Fruit fly (Drosophila melanogaster) whole organism, adult: ENCODE results near the gene CG11370.
A peak's percentile ranks its signal among the peaks of the same experiment; 100 is the strongest.

Source experiments
- CG11617 ChIP-seq: fragments of 200-800 bp; sonication (Bioruptor generic); optimal IDR thresholded peaks from 2 replicates; lab custom pipeline; 2017; ENCODE audit warnings: mild to moderate bottlenecking, missing biosample characterization, missing genetic modification reagents, missing genetic modification characterization
- CG12768 ChIP-seq: fragments of 200-800 bp; sonication (Bioruptor generic); optimal IDR thresholded peaks from 2 replicates; lab custom pipeline; 2017; ENCODE audit warnings: missing biosample characterization, missing genetic modification characterization, mild to moderate bottlenecking, moderate library complexity, missing genetic modification reagents
- CG14711 ChIP-seq: fragments of 200-800 bp; sonication (Bioruptor generic); optimal IDR thresholded peaks from 2 replicates; lab custom pipeline; 2018; ENCODE audit warnings: missing biosample characterization, mild to moderate bottlenecking, missing genetic modification characterization, moderate library complexity
- CG1620 ChIP-seq: fragments of 200-800 bp; sonication (Bioruptor generic); optimal IDR thresholded peaks from 2 replicates; lab custom pipeline; 2016; ENCODE audit warnings: missing biosample characterization, missing genetic modification characterization
- CG33017 ChIP-seq: fragments of 200-800 bp; sonication (Bioruptor generic); optimal IDR thresholded peaks from 2 replicates; lab custom pipeline; 2018; ENCODE audit warnings: missing biosample characterization, mild to moderate bottlenecking, missing genetic modification characterization, moderate library complexity
- CG5204 ChIP-seq: fragments of 200-800 bp; sonication (Bioruptor generic); optimal IDR thresholded peaks from 2 replicates; lab custom pipeline; 2016; ENCODE audit warnings: missing biosample characterization, missing genetic modification characterization
- CG7045 ChIP-seq: fragments of 200-800 bp; sonication (Bioruptor generic); optimal IDR thresholded peaks from 2 replicates; lab custom pipeline; 2017; ENCODE audit warnings: missing biosample characterization, mild to moderate bottlenecking, missing genetic modification characterization
- CG7101 ChIP-seq: fragments of 200-800 bp; sonication (Bioruptor generic); optimal IDR thresholded peaks from 2 replicates; lab custom pipeline; 2018; ENCODE audit warnings: missing biosample characterization, mild to moderate bottlenecking, missing genetic modification characterization, moderate library complexity
- Clk ChIP-seq: fragments of 200-800 bp; sonication (Bioruptor generic); optimal IDR thresholded peaks from 2 replicates; lab custom pipeline; 2017; ENCODE audit warnings: missing biosample characterization, missing genetic modification characterization
- Crg-1 ChIP-seq: fragments of 200-800 bp; sonication (Bioruptor generic); optimal IDR thresholded peaks from 2 replicates; lab custom pipeline; 2016; ENCODE audit warnings: missing biosample characterization, missing genetic modification characterization
- Hr96 ChIP-seq: fragments of 200-800 bp; sonication (Bioruptor generic); optimal IDR thresholded peaks from 2 replicates; lab custom pipeline; 2016; ENCODE audit warnings: missing biosample characterization, missing genetic modification characterization
- Mnt ChIP-seq: fragments of 200-800 bp; sonication (Bioruptor generic); optimal IDR thresholded peaks from 2 replicates; lab custom pipeline; 2016; ENCODE audit warnings: missing biosample characterization, mild to moderate bottlenecking, missing genetic modification characterization
- bab1 ChIP-seq: fragments of 200-800 bp; sonication (Bioruptor generic); optimal IDR thresholded peaks from 3 replicates; lab custom pipeline; 2019; ENCODE audit warnings: missing biosample characterization, mild to moderate bottlenecking, missing genetic modification characterization, moderate library complexity
- cic ChIP-seq: fragments of 200-800 bp; sonication (Bioruptor generic); optimal IDR thresholded peaks from 2 replicates; lab custom pipeline; 2017; ENCODE audit warnings: missing biosample characterization, mild to moderate bottlenecking, missing genetic modification characterization, moderate library complexity
- cnc ChIP-seq, 2 experiments: fragments of >200 bp; optimal IDR thresholded peaks; 2 replicates each; lab custom pipeline; 2017
- kay ChIP-seq: fragments of 200-800 bp; sonication (Bioruptor generic); peaks from one replicate; lab custom pipeline; 2016; ENCODE audit warnings: missing biosample characterization, missing genetic modification characterization, borderline replicate concordance
- ovo ChIP-seq: fragments of 200-800 bp; sonication (Bioruptor generic); optimal IDR thresholded peaks from 2 replicates; lab custom pipeline; 2016; ENCODE audit warnings: missing biosample characterization, missing genetic modification characterization
- pad ChIP-seq: fragments of 200-800 bp; sonication (Bioruptor generic); optimal IDR thresholded peaks from 3 replicates; lab custom pipeline; 2017; ENCODE audit warnings: missing biosample characterization, missing genetic modification characterization, mild to moderate bottlenecking, moderate library complexity, missing genetic modification reagents
- tj ChIP-seq: fragments of 200-800 bp; sonication (Bioruptor generic); optimal IDR thresholded peaks from 3 replicates; lab custom pipeline; 2017; ENCODE audit warnings: missing biosample characterization, mild to moderate bottlenecking, missing genetic modification characterization, moderate library complexity
- toe ChIP-seq: fragments of 200-800 bp; sonication (Bioruptor generic); optimal IDR thresholded peaks from 2 replicates; lab custom pipeline; 2016; ENCODE audit warnings: missing biosample characterization, missing genetic modification characterization

CG11370 gene

DNA sequence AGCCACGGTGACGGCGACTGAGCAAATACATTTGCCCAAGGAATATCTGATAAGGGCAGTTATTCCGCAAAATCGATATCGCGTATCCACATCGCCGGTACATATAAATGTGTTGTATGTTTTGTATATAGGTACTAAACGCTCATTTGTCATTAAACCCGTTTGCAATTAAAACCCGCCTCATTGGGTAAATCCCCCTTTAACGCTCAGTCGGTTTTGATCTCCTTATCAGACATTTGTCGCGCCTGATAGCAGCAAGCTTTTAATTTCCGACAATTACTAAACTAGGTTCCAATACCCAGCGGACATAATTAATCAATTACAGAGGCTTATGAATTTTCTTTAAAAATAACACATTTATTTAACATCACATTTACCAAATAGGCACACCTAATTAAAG is 19.4 kb downstream of the CG11370 start:
- TF ChIP-seq toe (GFP tag; lab: Kevin White, UChicago) (no peak), CG14711 (tag; lab: Kevin White, UChicago) (no peak), pad (GFP tag; lab: Kevin White, UChicago) (no peak), CG5204 (GFP tag; lab: Kevin White, UChicago) (no peak)

- TF ChIP-seq CG7101 (tag; lab: Kevin White, UChicago), result no peak
- no peak for TF ChIP-seq Mnt (GFP tag; lab: Kevin White, UChicago)
- no peak for TF ChIP-seq CG11617
- peak; percentile 54 for TF ChIP-seq kay (GFP tag; lab: Kevin White, UChicago)
- TF ChIP-seq toe (GFP tag; lab: Kevin White, UChicago), result no peak
Observed at dm6 chr3L:22733607-22734006, 21.7 kb downstream of the CG11370 start.

- no peak for TF ChIP-seq CG33017 (tag; lab: Kevin White, UChicago)
- TF ChIP-seq cnc (optimal IDR thresholded peaks at IDR 0.05; lab: Kevin White, UChicago), result no peak
- TF ChIP-seq cic (GFP tag; lab: Kevin White, UChicago), result peak; percentile 10
- no peak for TF ChIP-seq CG7045 (GFP tag; lab: Kevin White, UChicago)
- peak; percentile 3 for TF ChIP-seq Hr96
- TF ChIP-seq Clk, result no peak
- no peak for TF ChIP-seq toe (GFP tag; lab: Kevin White, UChicago)
- TF ChIP-seq ovo (GFP tag; lab: Kevin White, UChicago), result peak; percentile 30
- TF ChIP-seq CG12768 (GFP tag; lab: Kevin White, UChicago), result peak; percentile 1
- TF ChIP-seq CG7101 (tag; lab: Kevin White, UChicago), result no peak
- no peak for TF ChIP-seq CG5204 (GFP tag; lab: Kevin White, UChicago)
- TF ChIP-seq CG1620 (GFP tag; lab: Kevin White, UChicago), result no peak
- peak; percentile 26 for TF ChIP-seq kay (GFP tag; lab: Kevin White, UChicago)
- TF ChIP-seq CG11617, result no peak
- no peak for TF ChIP-seq pad (GFP tag; lab: Kevin White, UChicago)
- TF ChIP-seq tj (GFP tag; lab: Kevin White, UChicago), result no peak
- peak; percentile 74 for TF ChIP-seq Mnt (GFP tag; lab: Kevin White, UChicago)
- TF ChIP-seq CG14711 (tag; lab: Kevin White, UChicago), result no peak
- TF ChIP-seq Crg-1 (GFP tag; lab: Kevin White, UChicago), result no peak
- TF ChIP-seq bab1 (GFP tag; lab: Kevin White, UChicago), result no peak
Observed at dm6 chr3L:22737732-22738611, 26.0 kb downstream of the CG11370 start, which contains the start of gene CG11241. CG11241 (minus strand) TSS chr3L:22738420.

dm6 chr3L:22741389-22742120 is 29.6 kb downstream of the CG11370 start, which contains the start of gene CG7369:
CG7369 (plus strand) TSS chr3L:22741793.
- TF ChIP-seq tj (GFP tag; lab: Kevin White, UChicago) (peak; percentile 64), kay (GFP tag; lab: Kevin White, UChicago) (peak; percentile 96), Clk (peak; percentile 93), CG11617 (peak; percentile 95), CG5204 (GFP tag; lab: Kevin White, UChicago) (peak; percentile 93), CG7045 (GFP tag; lab: Kevin White, UChicago) (peak; percentile 92), Crg-1 (GFP tag; lab: Kevin White, UChicago) (peak; percentile 97), cnc (optimal IDR thresholded peaks at IDR 0.05; lab: Kevin White, UChicago) (no peak), Hr96 (peak; percentile 93), CG33017 (tag; lab: Kevin White, UChicago) (peak; percentile 83), CG14711 (tag; lab: Kevin White, UChicago) (peak; percentile 82), Mnt (GFP tag; lab: Kevin White, UChicago) (peak; percentile 89), bab1 (GFP tag; lab: Kevin White, UChicago) (peak; percentile 89), CG7101 (tag; lab: Kevin White, UChicago) (peak; percentile 88), CG1620 (GFP tag; lab: Kevin White, UChicago) (peak; percentile 97), CG12768 (GFP tag; lab: Kevin White, UChicago) (peak; percentile 96), toe (GFP tag; lab: Kevin White, UChicago) (peak; percentile 96), ovo (GFP tag; lab: Kevin White, UChicago) (peak; percentile 92), pad (GFP tag; lab: Kevin White, UChicago) (peak; percentile 90), cic (GFP tag; lab: Kevin White, UChicago) (peak; percentile 84)

dm6 chr3L:22742121-22742531 is 30.2 kb downstream of the CG11370 start:
- TF ChIP-seq toe (GFP tag; lab: Kevin White, UChicago) (no peak), tj (GFP tag; lab: Kevin White, UChicago) (peak; percentile 14), CG14711 (tag; lab: Kevin White, UChicago) (no peak), CG11617 (no peak)
